Fruit fly (Drosophila melanogaster): Measurements from ENCODE around the gene CG33658.
A peak's percentile ranks its signal among the peaks of the same experiment; 100 is the strongest.

The CG33658 gene

dm6 chr3R:24841063-24841462 is at the start of gene CG33658:
Gene CG33658 (minus strand): TSS chr3R:24841163.
- TF ChIP-seq CG11695 (GFP tag; IDR thresholded peaks at IDR 0.05) (no peak), CG1832 (GFP tag; optimal IDR thresholded peaks at IDR 0.05) (no peak), CG15073 (GFP tag; optimal IDR thresholded peaks at IDR 0.05) (no peak), bab2 (GFP tag; optimal IDR thresholded peaks at IDR 0.05) (no peak), CG4360 (GFP tag; IDR thresholded peaks at IDR 0.05) (no peak), CG6765 (GFP tag; optimal IDR thresholded peaks at IDR 0.05) (no peak), nerfin-1 (tag; optimal IDR thresholded peaks at IDR 0.05) (no peak), stc (GFP tag; IDR thresholded peaks at IDR 0.05) (no peak), sim (GFP tag; IDR thresholded peaks at IDR 0.05) (no peak), CG32767 (GFP tag; IDR thresholded peaks at IDR 0.05) (no peak), CG18764 (GFP tag; optimal IDR thresholded peaks at IDR 0.05) (no peak), Nf-YC (tag; optimal IDR thresholded peaks at IDR 0.05) (no peak), sna (GFP tag; IDR thresholded peaks at IDR 0.05; ENCODE audit: partially characterized antibody) (no peak)

- no peak for TF ChIP-seq caup (GFP tag; optimal IDR thresholded peaks at IDR 0.05; ENCODE audit: severe bottlenecking)
- no peak for TF ChIP-seq gcm2 (GFP tag; optimal IDR thresholded peaks at IDR 0.05)
- TF ChIP-seq Oli (tag; optimal IDR thresholded peaks at IDR 0.05), result no peak
- TF ChIP-seq crp (GFP tag; optimal IDR thresholded peaks at IDR 0.05), result no peak
- TF ChIP-seq Meics (GFP tag; optimal IDR thresholded peaks at IDR 0.05), result no peak
- no peak for TF ChIP-seq CG16863 (GFP tag; optimal IDR thresholded peaks at IDR 0.05)
- TF ChIP-seq CG15073 (GFP tag; optimal IDR thresholded peaks at IDR 0.05), result no peak
- TF ChIP-seq btn (GFP tag; optimal IDR thresholded peaks at IDR 0.05), result no peak
- TF ChIP-seq Optix (GFP tag; IDR thresholded peaks at IDR 0.05), result no peak
- no peak for TF ChIP-seq Fer3 (tag; optimal IDR thresholded peaks at IDR 0.05)
- no peak for TF ChIP-seq gt (GFP tag; IDR thresholded peaks at IDR 0.05)
- TF ChIP-seq corto (GFP tag; optimal IDR thresholded peaks at IDR 0.05), result no peak
- TF ChIP-seq Tbp (GFP tag; optimal IDR thresholded peaks at IDR 0.05), result no peak
These were observed 49.3 kb upstream of the CG33658 start for dm6 chr3R:24890217-24890616.

dm6 chr3R:24889303-24889892 is 48.4 kb upstream of the CG33658 start:
- TF ChIP-seq zfh1 (GFP tag; IDR thresholded peaks at IDR 0.05) (no peak), CG10543 (GFP tag; optimal IDR thresholded peaks at IDR 0.05) (peak; percentile 17), tgo (GFP tag; IDR thresholded peaks at IDR 0.05) (no peak), CG31388 (GFP tag; optimal IDR thresholded peaks at IDR 0.05) (no peak), hbn (GFP tag; IDR thresholded peaks at IDR 0.05; ENCODE audit: partially characterized antibody) (no peak), chinmo (GFP tag; IDR thresholded peaks at IDR 0.05; ENCODE audit: partially characterized antibody) (0 out of 4 replicates have a peak, but pooled peaks have one; percentile 70), CG10979 (tag; optimal IDR thresholded peaks at IDR 0.05) (no peak), CG8281 (tag; optimal IDR thresholded peaks at IDR 0.05) (peak; percentile 49), abd-A (tag; optimal IDR thresholded peaks at IDR 0.05) (peak; percentile 30), cwo (GFP tag; optimal IDR thresholded peaks at IDR 0.05) (peak; percentile 78), vvl (GFP tag; IDR thresholded peaks at IDR 0.05) (0 out of 2 replicates have a peak, but pooled peaks have one; percentile 12), CG14965 (GFP tag; optimal IDR thresholded peaks at IDR 0.05; ENCODE audit: borderline replicate concordance) (no peak), zf30C (GFP tag; optimal IDR thresholded peaks at IDR 0.05) (no peak), Pdp1 (GFP tag; optimal IDR thresholded peaks at IDR 0.05) (peak in 1 of 2 experiments; percentile 20), CG6272 (GFP tag; IDR thresholded peaks at IDR 0.05) (no peak), Ets65A (GFP tag) (peak; percentile 39), bcd (GFP tag; optimal IDR thresholded peaks at IDR 0.05) (no peak), kni (GFP tag; optimal IDR thresholded peaks at IDR 0.05) (peak; percentile 29), nerfin-2 (GFP tag; IDR thresholded peaks at IDR 0.05; ENCODE audit: partially characterized antibody) (no peak), CG12769 (tag; optimal IDR thresholded peaks at IDR 0.05) (peak; percentile 74), sd (tag; optimal IDR thresholded peaks at IDR 0.05) (peak; percentile 96), sqz (GFP tag; optimal IDR thresholded peaks at IDR 0.05) (peak; percentile 35)
